Fruit fly (Drosophila melanogaster): Measurements from ENCODE around the gene IFT57.

The IFT57 gene

DNA sequence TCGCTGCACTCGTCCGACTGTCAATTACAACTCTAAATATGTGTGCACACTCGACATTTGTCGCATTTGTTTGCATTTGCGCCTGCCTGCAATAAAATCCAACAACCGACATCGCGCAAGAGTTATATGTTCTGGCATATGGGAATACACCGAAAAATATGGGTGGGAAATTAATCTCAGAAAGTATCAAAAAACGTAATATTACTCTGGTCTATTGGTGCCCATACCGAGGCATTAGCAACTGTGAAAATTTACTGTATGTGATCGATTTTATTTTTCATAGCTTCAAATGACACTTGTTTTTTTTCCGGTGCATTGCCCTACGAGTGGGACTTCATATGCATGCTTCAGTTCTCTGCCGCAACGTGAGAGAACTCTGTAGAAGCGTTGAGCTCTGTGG lies 43.3 kb downstream of the IFT57 start (continued):
- peak; percentile 83 for TF ChIP-seq tin (GFP tag; optimal IDR thresholded peaks at IDR 0.05)
- peak in 1 of 3 experiments; percentile 43 for TF ChIP-seq Stat92E (GFP tag; optimal IDR thresholded peaks at IDR 0.05)
- peak; percentile 80 for TF ChIP-seq CG14441 (GFP tag; IDR thresholded peaks at IDR 0.05)
- peak; percentile 51 for TF ChIP-seq esg (GFP tag; conservative IDR thresholded peaks at IDR 0.05)
- TF ChIP-seq pho (GFP tag; optimal IDR thresholded peaks at IDR 0.05) = peak; percentile 37
- peak; percentile 62 for TF ChIP-seq CG8290 (GFP tag; optimal IDR thresholded peaks at IDR 0.05)
- TF ChIP-seq CG8290 (tag; optimal IDR thresholded peaks at IDR 0.05) = peak; percentile 16 to 79
- TF ChIP-seq B-H2 (GFP tag; optimal IDR thresholded peaks at IDR 0.05) = no peak
- peak; percentile 77 for TF ChIP-seq CG8765 (GFP tag; IDR thresholded peaks at IDR 0.05)
- TF ChIP-seq CG18619 (GFP tag; optimal IDR thresholded peaks at IDR 0.05) = peak; percentile 43
- TF ChIP-seq Xrp1 (GFP tag; IDR thresholded peaks at IDR 0.05) = peak; percentile 93
- TF ChIP-seq dmrt99B (tag; optimal IDR thresholded peaks at IDR 0.05) = peak; percentile 83
- TF ChIP-seq sisA (GFP tag; IDR thresholded peaks at IDR 0.05) = peak; percentile 90
- peak; percentile 78 for TF ChIP-seq CG30431 (GFP tag; optimal IDR thresholded peaks at IDR 0.05)
- TF ChIP-seq kah (GFP tag; optimal IDR thresholded peaks at IDR 0.05) = peak; percentile 15
- TF ChIP-seq pb (GFP tag; optimal IDR thresholded peaks at IDR 0.05) = peak; percentile 68
- peak; percentile 63 for TF ChIP-seq CG4707 (GFP tag; optimal IDR thresholded peaks at IDR 0.05)
- TF ChIP-seq dati (GFP tag; IDR thresholded peaks at IDR 0.05) = peak; percentile 66; the same call in 1 of the 2 replicates
- TF ChIP-seq hb (GFP tag; IDR thresholded peaks at IDR 0.05; ENCODE audit: partially characterized antibody) = no peak
- peak; percentile 18 for TF ChIP-seq CG13624 (GFP tag; optimal IDR thresholded peaks at IDR 0.05)
- peak; percentile 53 for TF ChIP-seq CG31388 (GFP tag; optimal IDR thresholded peaks at IDR 0.05)
- no peak for TF ChIP-seq Atf6 (GFP tag; IDR thresholded peaks at IDR 0.05)
- TF ChIP-seq sna (GFP tag; IDR thresholded peaks at IDR 0.05; ENCODE audit: partially characterized antibody) = no peak
- TF ChIP-seq Hr39 (optimal IDR thresholded peaks at IDR 0.05) = no peak
- no peak for TF ChIP-seq crp (GFP tag; optimal IDR thresholded peaks at IDR 0.05)
- TF ChIP-seq CG16779 (GFP tag; IDR thresholded peaks at IDR 0.05) = no peak
- no peak for TF ChIP-seq ash1 (GFP tag; optimal IDR thresholded peaks at IDR 0.05)
- peak; percentile 3 for TF ChIP-seq mam (GFP tag; optimal IDR thresholded peaks at IDR 0.05)
- TF ChIP-seq Asciz (GFP tag; optimal IDR thresholded peaks at IDR 0.05) = peak; percentile 48
- TF ChIP-seq Nf-YA (GFP tag; IDR thresholded peaks at IDR 0.05) = peak; percentile 55; the same call in 1 of the 2 replicates
- no peak for TF ChIP-seq CG6813 (GFP tag; optimal IDR thresholded peaks at IDR 0.05)
- TF ChIP-seq ftz-f1 (GFP tag; optimal IDR thresholded peaks at IDR 0.05) = no peak
- no peak for TF ChIP-seq CG30020 (tag; optimal IDR thresholded peaks at IDR 0.05)
- no peak for TF ChIP-seq CG13296 (GFP tag; optimal IDR thresholded peaks at IDR 0.05)
- no peak for TF ChIP-seq Sin3A (optimal IDR thresholded peaks at IDR 0.05)
- TF ChIP-seq Taf1 (GFP tag; IDR thresholded peaks at IDR 0.05) = peak; percentile 37; the same call in 1 of the 2 replicates
- no peak for TF ChIP-seq unc-4 (GFP tag; IDR thresholded peaks at IDR 0.05; ENCODE audit: partially characterized antibody)
- TF ChIP-seq fd3F (GFP tag; optimal IDR thresholded peaks at IDR 0.05) = no peak
- no peak for TF ChIP-seq CG14860 (GFP tag; IDR thresholded peaks at IDR 0.05; ENCODE audit: partially characterized antibody)
- TF ChIP-seq NC2α (GFP tag; optimal IDR thresholded peaks at IDR 0.05) = peak; percentile 70
- peak; percentile 25 for TF ChIP-seq Sry-δ (GFP tag; optimal IDR thresholded peaks at IDR 0.05)
- no peak for TF ChIP-seq CG10274 (GFP tag; optimal IDR thresholded peaks at IDR 0.05)
- peak; percentile 52 for TF ChIP-seq HHEX (GFP tag; optimal IDR thresholded peaks at IDR 0.05)
- peak; percentile 82 for TF ChIP-seq H2.0 (GFP tag; IDR thresholded peaks at IDR 0.05)
- TF ChIP-seq Blimp-1 (GFP tag; optimal IDR thresholded peaks at IDR 0.05) = peak; percentile 83
- TF ChIP-seq trh (GFP tag; optimal IDR thresholded peaks at IDR 0.05) = no peak
- no peak; the same call in 1 of the 2 replicates for TF ChIP-seq CG3847 (GFP tag; IDR thresholded peaks at IDR 0.05)
- peak; percentile 52 for TF ChIP-seq zf30C (GFP tag; optimal IDR thresholded peaks at IDR 0.05)
- TF ChIP-seq CG13123 (GFP tag; optimal IDR thresholded peaks at IDR 0.05) = peak; percentile 37
- TF ChIP-seq Trl (optimal IDR thresholded peaks at IDR 0.05) = no peak
- TF ChIP-seq Trl (GFP tag; optimal IDR thresholded peaks at IDR 0.05) = peak; percentile 70
- peak; percentile 87 for TF ChIP-seq unpg (GFP tag; optimal IDR thresholded peaks at IDR 0.05)
